Worm (Caenorhabditis elegans): ENCODE measurements around the gene F19G12.8.

Gene F19G12.8

ce11 chrX:1446593-1447141, 29.5 kb downstream of the F19G12.8 start, which contains the start of gene zfp-3 (continued):
- TF ChIP-seq ceh-100 (GFP tag; IDR thresholded peaks at IDR 0.05) = no peak
- TF ChIP-seq nfya-2 (GFP tag; IDR thresholded peaks at IDR 0.05) = no peak
- no peak for TF ChIP-seq F10E7.11 (tag; optimal IDR thresholded peaks at IDR 0.05)
- peak; percentile 18 for TF ChIP-seq T07F8.4 (tag; optimal IDR thresholded peaks at IDR 0.05)
- TF ChIP-seq hmg-1.2 (GFP tag; IDR thresholded peaks at IDR 0.05) = peak; percentile 93
- no peak for TF ChIP-seq mxl-1 (tag; optimal IDR thresholded peaks at IDR 0.05)
- TF ChIP-seq ceh-79 (tag; optimal IDR thresholded peaks at IDR 0.05) = no peak
- peak in 1 of 2 experiments; percentile 64 for TF ChIP-seq let-607 (tag; optimal IDR thresholded peaks at IDR 0.05)
- peak; percentile 76 for TF ChIP-seq akir-1 (GFP tag; optimal IDR thresholded peaks at IDR 0.05)
- peak; percentile 87 for TF ChIP-seq ZK185.1 (tag; optimal IDR thresholded peaks at IDR 0.05; ENCODE audit: poor library complexity, severe bottlenecking)
- peak; percentile 56 for TF ChIP-seq tlf-1 (GFP tag; optimal IDR thresholded peaks at IDR 0.05)
- no peak for TF ChIP-seq fkh-3 (tag; optimal IDR thresholded peaks at IDR 0.05)
- no peak for TF ChIP-seq ceh-40 (GFP tag; IDR thresholded peaks at IDR 0.05)
- TF ChIP-seq tbx-9 (tag; optimal IDR thresholded peaks at IDR 0.05; ENCODE audit: borderline replicate concordance) = no peak
- TF ChIP-seq F57A8.1 (GFP tag; optimal IDR thresholded peaks at IDR 0.05) = no peak
- 0 out of 2 replicates have a peak, but pooled peaks have one; percentile 50 for TF ChIP-seq Y56A3A.18 (GFP tag; IDR thresholded peaks at IDR 0.05)
- TF ChIP-seq attf-6 (GFP tag; IDR thresholded peaks at IDR 0.05) = no peak
- TF ChIP-seq nhr-120 (GFP tag; IDR thresholded peaks at IDR 0.05) = no peak
- no peak for TF ChIP-seq rpc-1 (optimal IDR thresholded peaks at IDR 0.05)
- TF ChIP-seq rpc-1 (tag; optimal IDR thresholded peaks at IDR 0.05) = no peak
- TF ChIP-seq snpc-1.1 (tag; optimal IDR thresholded peaks at IDR 0.05; ENCODE audit: insufficient read depth) = no peak
- TF ChIP-seq lsl-1 (GFP tag; optimal IDR thresholded peaks at IDR 0.05) = no peak
- no peak for TF ChIP-seq ceh-91 (GFP tag; IDR thresholded peaks at IDR 0.05)
- TF ChIP-seq bed-2 (GFP tag; IDR thresholded peaks at IDR 0.05) = no peak
- peak; percentile 84 for TF ChIP-seq mcd-1 (GFP tag; IDR thresholded peaks at IDR 0.05)
- TF ChIP-seq nfyb-1 (GFP tag; IDR thresholded peaks at IDR 0.05) = peak; percentile 84
- TF ChIP-seq Y67H2A.10 (GFP tag; conservative IDR thresholded peaks at IDR 0.05) = peak; percentile 87
- TF ChIP-seq unc-130 (GFP tag; optimal IDR thresholded peaks at IDR 0.05) = no peak
- TF ChIP-seq Y53F4B.3 (GFP tag; IDR thresholded peaks at IDR 0.05) = no peak
- no peak for TF ChIP-seq ccch-3 (GFP tag; optimal IDR thresholded peaks at IDR 0.05)

- TF ChIP-seq K11D2.4 (GFP tag; IDR thresholded peaks at IDR 0.05) (0 out of 2 replicates have a peak, but pooled peaks have one; percentile 23), D2030.7 (GFP tag; IDR thresholded peaks at IDR 0.05) (no peak), mcd-1 (GFP tag; IDR thresholded peaks at IDR 0.05) (peak; percentile 7; the same call in 1 of the 2 replicates), hmg-1.2 (GFP tag; IDR thresholded peaks at IDR 0.05) (peak; percentile 46; the same call in 1 of the 2 replicates)
Measured at ce11 chrX:1450352-1450818, 33.3 kb downstream of the F19G12.8 start, which contains the start of gene W05H7.1. Gene W05H7.1 (plus strand): TSS chrX:1450768.

- TF ChIP-seq die-1 (tag; optimal IDR thresholded peaks at IDR 0.05) (no peak), nhr-90 (tag; optimal IDR thresholded peaks at IDR 0.05) (no peak), egrh-3 (GFP tag; IDR thresholded peaks at IDR 0.05) (peak; percentile 79; the same call in 1 of the 2 replicates), somi-1 (GFP tag; optimal IDR thresholded peaks at IDR 0.05) (no peak), zfh-2 (GFP tag; conservative IDR thresholded peaks at IDR 0.05) (peak; percentile 89)
Measured at ce11 chrX:1451240-1451639, 34.1 kb downstream of the F19G12.8 start.

Data from whole organism, young adult.